Worm (Caenorhabditis elegans) whole organism, young adult: ENCODE measurements around the gene W03C9.5.

Experiments
- B0336.3 ChIP-seq: fragments of 200-800 bp; sonication (Bioruptor generic); IDR thresholded peaks from 2 replicates; pipeline ENCODE4 v1.3.6; 2022; ENCODE audit warnings: missing genetic modification characterization, missing compliant biosample characterization
- D2030.7 ChIP-seq: fragments of 200-800 bp; sonication (Bioruptor generic); IDR thresholded peaks from 2 replicates; pipeline ENCODE4 v1.3.6; 2022; ENCODE audit warnings: missing genetic modification reagents, missing genetic modification characterization, missing compliant biosample characterization
- F10E7.11 ChIP-seq: sonication (generic microtip); optimal IDR thresholded peaks from 2 replicates; lab custom pipeline; 2017; ENCODE audit warnings: mild to moderate bottlenecking, missing genetic modification characterization, moderate library complexity, missing compliant biosample characterization
- F39B2.1 ChIP-seq: fragments of 200-800 bp; sonication (Bioruptor generic); IDR thresholded peaks from 2 replicates; pipeline ENCODE4 v1.3.6; 2022; ENCODE audit warnings: missing genetic modification reagents, missing genetic modification characterization, missing compliant biosample characterization
- F49E8.2 ChIP-seq: sonication (generic microtip); optimal IDR thresholded peaks from 3 replicates; lab custom pipeline; 2017; ENCODE audit warnings: missing genetic modification characterization, mild to moderate bottlenecking, missing compliant biosample characterization, antibody characterized with exemption, moderate library complexity; ENCODE audit not compliant: insufficient read depth
- F57C9.4 ChIP-seq: sonication (generic microtip); optimal IDR thresholded peaks from 2 replicates; lab custom pipeline; 2017; ENCODE audit warnings: mild to moderate bottlenecking, missing genetic modification characterization, missing compliant biosample characterization
- K12H6.12 ChIP-seq: fragments of 200-800 bp; sonication (Bioruptor generic); optimal IDR thresholded peaks from 2 replicates; lab custom pipeline; 2018; ENCODE audit warnings: mild to moderate bottlenecking, missing genetic modification characterization, missing compliant biosample characterization
- T26A5.8 ChIP-seq: sonication (generic microtip); optimal IDR thresholded peaks from 2 replicates; lab custom pipeline; 2016; ENCODE audit warnings: missing genetic modification characterization, missing compliant biosample characterization
- Y53G8AR.9 ChIP-seq: fragments of 200-800 bp; sonication (Bioruptor generic); conservative IDR thresholded peaks from 2 replicates; pipeline ENCODE4 v1.3.6; 2022; ENCODE audit warnings: missing genetic modification reagents, missing genetic modification characterization, missing compliant biosample characterization
- Y79H2A.3 ChIP-seq: fragments of 200-800 bp; sonication (Bioruptor generic); conservative IDR thresholded peaks from 2 replicates; pipeline ENCODE4 v1.3.6; 2022; ENCODE audit warnings: missing genetic modification reagents, missing genetic modification characterization, missing compliant biosample characterization
- Y95B8A.8 ChIP-seq: fragments of 200-800 bp; sonication (Bioruptor generic); IDR thresholded peaks from 2 replicates; pipeline ENCODE4 v1.3.6; 2022; ENCODE audit warnings: missing genetic modification reagents, missing genetic modification characterization, missing compliant biosample characterization
- atf-7 ChIP-seq: sonication (generic microtip); optimal IDR thresholded peaks from 2 replicates; lab custom pipeline; 2017; ENCODE audit warnings: mild to moderate bottlenecking, missing genetic modification characterization, missing compliant biosample characterization
- athp-1 ChIP-seq: sonication (generic microtip); optimal IDR thresholded peaks from 2 replicates; lab custom pipeline; 2017; ENCODE audit warnings: mild to moderate bottlenecking, missing genetic modification characterization, missing compliant biosample characterization
- bed-2 ChIP-seq: fragments of 200-800 bp; sonication (Bioruptor generic); IDR thresholded peaks from 2 replicates; pipeline ENCODE4 v1.3.6; 2022; ENCODE audit warnings: missing genetic modification reagents, missing genetic modification characterization, missing compliant biosample characterization
- cebp-1 ChIP-seq, 2 experiments: fragments of 200-800 bp in 1 of 2; sonication (Bioruptor generic) in 1 of 2; sonication (generic microtip) in 1 of 2; IDR thresholded peaks in 1 of 2; optimal IDR thresholded peaks in 1 of 2; 2 replicates each; pipeline versions ENCODE4 v1.3.6 to Lab custom; 2017 to 2022; ENCODE audit warnings: missing compliant biosample characterization in 2 of 2, missing genetic modification characterization in 2 of 2, mild to moderate bottlenecking in 1 of 2, missing genetic modification reagents in 1 of 2, moderate library complexity in 1 of 2
- ceh-40 ChIP-seq: fragments of 200-800 bp; sonication (Bioruptor generic); IDR thresholded peaks from 2 replicates; pipeline ENCODE4 v1.3.6; 2022; ENCODE audit warnings: missing genetic modification characterization, missing compliant biosample characterization
- ceh-79 ChIP-seq: sonication (generic microtip); optimal IDR thresholded peaks from 2 replicates; lab custom pipeline; 2017; ENCODE audit warnings: mild to moderate bottlenecking, missing genetic modification characterization, missing compliant biosample characterization
- dox-1 ChIP-seq: fragments of 200-800 bp; sonication (Bioruptor generic); IDR thresholded peaks from 2 replicates; pipeline ENCODE4 v1.3.6; 2022; ENCODE audit warnings: missing genetic modification reagents, missing genetic modification characterization, missing compliant biosample characterization
- egl-18 ChIP-seq: fragments of 200-800 bp; sonication (Bioruptor generic); IDR thresholded peaks from 2 replicates; pipeline ENCODE4 v1.3.6; 2022; ENCODE audit warnings: missing genetic modification reagents, missing genetic modification characterization, missing compliant biosample characterization
- gei-17 ChIP-seq: fragments of 200-800 bp; sonication (Bioruptor generic); optimal IDR thresholded peaks from 2 replicates; lab custom pipeline; 2018; ENCODE audit warnings: mild to moderate bottlenecking, missing genetic modification characterization, missing compliant biosample characterization
- him-1 ChIP-seq: sonication (generic microtip); optimal IDR thresholded peaks from 2 replicates; lab custom pipeline; 2016; ENCODE audit warnings: missing genotype, missing genetic modification reagents, missing genetic modification characterization, missing compliant biosample characterization
- hlh-26 ChIP-seq: fragments of 200-800 bp; sonication (Bioruptor generic); conservative IDR thresholded peaks from 2 replicates; pipeline ENCODE4 v1.3.6; 2022; ENCODE audit warnings: missing genetic modification reagents, missing genetic modification characterization, missing compliant biosample characterization
- hmg-1.2 ChIP-seq: fragments of 200-800 bp; sonication (Bioruptor generic); IDR thresholded peaks from 2 replicates; pipeline ENCODE4 v1.3.6; 2022; ENCODE audit warnings: missing genetic modification reagents, missing genetic modification characterization, missing compliant biosample characterization
- hsf-1 ChIP-seq: fragments of 200-800 bp; sonication (Bioruptor generic); IDR thresholded peaks from 2 replicates; pipeline ENCODE4 v1.3.6; 2022; ENCODE audit warnings: missing genetic modification reagents, missing genetic modification characterization, missing compliant biosample characterization
- lag-1 ChIP-seq: fragments of 200-800 bp; sonication (Bioruptor generic); IDR thresholded peaks from 2 replicates; pipeline ENCODE4 v1.3.6; 2022; ENCODE audit warnings: missing genetic modification reagents, missing genetic modification characterization, missing compliant biosample characterization
- lin-35 ChIP-seq, 3 experiments: fragments of 150-350 bp in 2 of 3; sonication (generic microtip) in 1 of 3; optimal IDR thresholded peaks; 2 replicates each; lab custom pipeline; 2014 to 2018; ENCODE audit warnings: missing biosample characterization in 3 of 3, missing genetic modification characterization in 3 of 3, missing genetic modification reagents in 3 of 3
- lsl-1 ChIP-seq: fragments of 200-800 bp; sonication (Bioruptor generic); optimal IDR thresholded peaks from 2 replicates; lab custom pipeline; 2018; ENCODE audit warnings: mild to moderate bottlenecking, missing genetic modification characterization, moderate library complexity, missing compliant biosample characterization
- madf-10 ChIP-seq: sonication (generic microtip); optimal IDR thresholded peaks from 2 replicates; lab custom pipeline; 2016; ENCODE audit warnings: mild to moderate bottlenecking, missing genetic modification characterization, missing compliant biosample characterization
- madf-3 ChIP-seq: fragments of 200-800 bp; sonication (Bioruptor generic); IDR thresholded peaks from 2 replicates; pipeline ENCODE4 v1.3.6; 2022; ENCODE audit warnings: missing genetic modification reagents, missing genetic modification characterization, missing compliant biosample characterization
- nfya-2 ChIP-seq: fragments of 200-800 bp; sonication (Bioruptor generic); IDR thresholded peaks from 2 replicates; pipeline ENCODE4 v1.3.6; 2022; ENCODE audit warnings: missing genetic modification reagents, missing genetic modification characterization, missing compliant biosample characterization
- nfyb-1 ChIP-seq: fragments of 200-800 bp; sonication (Bioruptor generic); IDR thresholded peaks from 2 replicates; pipeline ENCODE4 v1.3.6; 2022; ENCODE audit warnings: missing genetic modification reagents, missing genetic modification characterization, missing compliant biosample characterization
- nhr-80 ChIP-seq: sonication (generic microtip); optimal IDR thresholded peaks from 2 replicates; lab custom pipeline; 2016; ENCODE audit warnings: missing genetic modification characterization, missing compliant biosample characterization
- rec-8 ChIP-seq, 2 experiments: sonication (generic microtip); optimal IDR thresholded peaks; 2 replicates each; lab custom pipeline; 2016; ENCODE audit warnings: mild to moderate bottlenecking in 2 of 2, missing genetic modification characterization in 2 of 2, missing genetic modification reagents in 2 of 2, missing genotype in 2 of 2, missing biosample characterization in 1 of 2, missing compliant biosample characterization in 1 of 2, moderate library complexity in 1 of 2
- rpc-1 ChIP-seq, 2 experiments: fragments of 150-350 bp in 1 of 2; sonication (generic microtip) in 1 of 2; optimal IDR thresholded peaks; 2 replicates each; lab custom pipeline; 2014 to 2018; ENCODE audit warnings: missing biosample characterization in 1 of 2, missing genetic modification characterization in 1 of 2, missing genetic modification reagents in 1 of 2, missing genotype in 1 of 2
- snpc-3.4 ChIP-seq: sonication (generic microtip); optimal IDR thresholded peaks from 2 replicates; lab custom pipeline; 2017; ENCODE audit warnings: missing genetic modification characterization, mild to moderate bottlenecking, missing compliant biosample characterization, antibody characterized with exemption, moderate library complexity, missing genotype, missing genetic modification reagents
- snpc-4 ChIP-seq, 5 experiments: fragments of 150-350 bp in 1 of 5; sonication (generic microtip) in 4 of 5; optimal IDR thresholded peaks; 2 replicates each; lab custom pipeline; 2014 to 2018; ENCODE audit warnings: missing genetic modification characterization in 5 of 5, missing biosample characterization in 3 of 5, antibody characterized with exemption in 2 of 5, mild to moderate bottlenecking in 2 of 5, missing compliant biosample characterization in 2 of 5, missing genotype in 2 of 5, moderate library complexity in 2 of 5, missing genetic modification reagents in 1 of 5
- unc-130 ChIP-seq: sonication (generic microtip); optimal IDR thresholded peaks from 2 replicates; lab custom pipeline; 2016; ENCODE audit warnings: missing genetic modification reagents, missing genetic modification characterization, missing compliant biosample characterization
- xnd-1 ChIP-seq: sonication (generic microtip); optimal IDR thresholded peaks from 2 replicates; lab custom pipeline; 2016; ENCODE audit warnings: missing genotype, missing genetic modification reagents, missing genetic modification characterization, missing compliant biosample characterization
- ztf-18 ChIP-seq: sonication (generic microtip); optimal IDR thresholded peaks from 2 replicates; lab custom pipeline; 2016; ENCODE audit warnings: missing genotype, mild to moderate bottlenecking, missing genetic modification characterization, missing compliant biosample characterization
- ztf-26 ChIP-seq: sonication (generic microtip); optimal IDR thresholded peaks from 2 replicates; lab custom pipeline; 2017; ENCODE audit warnings: missing genetic modification characterization, missing compliant biosample characterization
- ztf-3 ChIP-seq: fragments of 200-800 bp; sonication (Bioruptor generic); optimal IDR thresholded peaks from 2 replicates; lab custom pipeline; 2018; ENCODE audit warnings: mild to moderate bottlenecking, missing genetic modification characterization, missing compliant biosample characterization

W03C9.5 gene

DNA sequence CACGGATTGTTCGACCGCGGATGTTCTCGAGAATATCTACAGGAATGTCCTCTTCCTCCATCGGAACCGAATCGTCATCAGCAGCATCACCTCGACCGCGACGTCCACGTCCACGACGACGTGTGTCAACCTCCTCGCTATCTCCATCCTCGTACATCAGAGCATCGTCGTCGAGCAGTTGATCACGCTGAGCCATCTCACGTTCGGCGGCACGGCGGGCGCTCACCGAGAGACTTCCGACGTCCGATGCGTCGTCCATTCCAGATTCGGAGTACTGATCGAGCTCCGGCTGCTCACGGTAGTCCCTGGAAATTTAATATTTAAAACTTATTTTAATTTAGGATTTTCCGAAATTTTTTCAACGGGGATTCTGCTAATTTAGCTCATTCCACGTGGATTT, 38.6 kb upstream of the W03C9.5 start (continued):
- TF ChIP-seq snpc-4 (GFP tag; optimal IDR thresholded peaks at IDR 0.05; lab: Kevin White, UChicago) (no peak), snpc-4 (tag; optimal IDR thresholded peaks at IDR 0.05; lab: Kevin White, UChicago) (no peak), lag-1 (no peak), F39B2.1 (GFP tag; lab: Robert Waterston, UW) (no peak)

ce11 chrII:11998903-11999302, 31.6 kb upstream of the W03C9.5 start, which contains the start of gene Y17G7B.23:
Gene Y17G7B.23, plus strand, starts transcription at chrII:11999203.
- TF ChIP-seq xnd-1, result no peak

- no peak for TF ChIP-seq rpc-1 (optimal IDR thresholded peaks at IDR 0.05; lab: Kevin White, UChicago)
- TF ChIP-seq rpc-1 (tag; optimal IDR thresholded peaks at IDR 0.05; lab: Kevin White, UChicago), result no peak
- no peak for TF ChIP-seq K12H6.12 (tag; lab: Kevin White, UChicago)
- TF ChIP-seq ztf-26, result no peak
- no peak for TF ChIP-seq T26A5.8 (tag; lab: Kevin White, UChicago)
- no peak for TF ChIP-seq ceh-79 (tag; lab: Kevin White, UChicago)
- TF ChIP-seq snpc-3.4 (tag; lab: Kevin White, UChicago), result no peak
- TF ChIP-seq snpc-4 (GFP tag; optimal IDR thresholded peaks at IDR 0.05; lab: Kevin White, UChicago), result no peak
- no peak for TF ChIP-seq snpc-4 (tag; optimal IDR thresholded peaks at IDR 0.05; lab: Kevin White, UChicago)
- TF ChIP-seq ztf-3 (GFP tag; lab: Kevin White, UChicago), result no peak
- TF ChIP-seq dox-1 (GFP tag; lab: Robert Waterston, UW), result no peak
- no peak for TF ChIP-seq nfya-2 (GFP tag; lab: Robert Waterston, UW)
- TF ChIP-seq, all 124 proteins: peak for 0
Measured at ce11 chrII:11994940-11995339, 27.6 kb upstream of the W03C9.5 start.

ce11 chrII:11992701-11993100, 25.4 kb upstream of the W03C9.5 start, which contains the start of gene dhps-1:
Gene dhps-1, plus strand, starts transcription at chrII:11993001.
- TF ChIP-seq atf-7 (tag; lab: Kevin White, UChicago), result no peak
- TF ChIP-seq nfyb-1 (GFP tag; lab: Robert Waterston, UW), result no peak
- no peak for TF ChIP-seq F10E7.11 (tag; lab: Kevin White, UChicago)
- no peak for TF ChIP-seq ztf-18 (tag; lab: Kevin White, UChicago)
- TF ChIP-seq gei-17 (GFP tag; lab: Kevin White, UChicago), result no peak
- no peak for TF ChIP-seq him-1 (tag; lab: Kevin White, UChicago)
- no peak for TF ChIP-seq lin-35 (GFP tag; optimal IDR thresholded peaks at IDR 0.05; lab: Kevin White, UChicago)
- no peak for TF ChIP-seq Y95B8A.8 (GFP tag; lab: Robert Waterston, UW)
- no peak for TF ChIP-seq madf-10 (tag; lab: Kevin White, UChicago)
- no peak for TF ChIP-seq F49E8.2
- TF ChIP-seq egl-18, result no peak

DNA sequence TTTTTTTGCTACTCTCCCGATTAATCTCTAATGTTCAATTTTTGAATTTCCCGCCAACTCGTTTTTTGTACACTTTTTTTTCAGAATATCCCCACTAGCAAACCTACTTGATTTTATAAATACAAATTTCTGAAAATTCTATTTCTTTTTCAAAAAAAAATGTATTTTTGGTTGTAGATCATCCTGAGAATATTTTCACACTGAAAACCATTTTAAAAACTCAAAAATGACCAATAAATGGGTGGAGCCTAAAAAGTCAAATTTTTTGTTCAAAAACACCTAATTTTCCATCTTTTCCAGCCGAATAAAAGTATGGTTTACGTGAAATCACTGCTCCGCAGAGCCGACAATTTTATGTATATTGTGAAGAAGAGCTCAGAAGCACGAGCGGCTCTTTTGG, 21.4 kb upstream of the W03C9.5 start, which contains the start of gene Y17G7B.3:
TSS of gene Y17G7B.3 (plus strand) at position 301 of the 400 bp plus-strand sequence.
- TF ChIP-seq unc-130, result no peak
- no peak for TF ChIP-seq nhr-80
- TF ChIP-seq lsl-1, result no peak
- no peak for TF ChIP-seq D2030.7 (GFP tag; lab: Robert Waterston, UW)
- no peak for TF ChIP-seq F49E8.2
- no peak for TF ChIP-seq rec-8 (tag; optimal IDR thresholded peaks at IDR 0.05; lab: Kevin White, UChicago)
- no peak for TF ChIP-seq ceh-40
- TF ChIP-seq bed-2 (GFP tag; lab: Robert Waterston, UW), result no peak
- no peak for TF ChIP-seq F57C9.4
- TF ChIP-seq cebp-1 (GFP tag; IDR thresholded peaks at IDR 0.05; lab: Robert Waterston, UW), result no peak
- TF ChIP-seq cebp-1 (tag; optimal IDR thresholded peaks at IDR 0.05; lab: Kevin White, UChicago), result no peak
- TF ChIP-seq B0336.3, result no peak
- TF ChIP-seq athp-1 (tag; lab: Kevin White, UChicago), result no peak
- TF ChIP-seq hlh-26 (GFP tag; lab: Robert Waterston, UW), result no peak
- no peak for TF ChIP-seq madf-3 (GFP tag; lab: Robert Waterston, UW)
- no peak for TF ChIP-seq hmg-1.2 (GFP tag; lab: Robert Waterston, UW)
- no peak for TF ChIP-seq Y79H2A.3 (GFP tag; lab: Robert Waterston, UW)
- no peak for TF ChIP-seq Y53G8AR.9 (GFP tag; lab: Robert Waterston, UW)
- TF ChIP-seq hsf-1 (GFP tag; lab: Robert Waterston, UW), result no peak
